Worm (Caenorhabditis elegans): Measurements from ENCODE around the gene Y73B6BL.12.

The Y73B6BL.12 gene

ce11 chrIV:6299523-6299922, 17.7 kb downstream of the Y73B6BL.12 start:
- TF ChIP-seq zfp-3 (GFP tag; conservative IDR thresholded peaks at IDR 0.05) (no peak), ces-1 (GFP tag; optimal IDR thresholded peaks at IDR 0.05) (no peak), unc-62 (GFP tag; optimal IDR thresholded peaks at IDR 0.05 in 1 of 2) (peak in 1 of 2 experiments; percentile 96), unc-62 (tag; optimal IDR thresholded peaks at IDR 0.05) (no peak), nhr-76 (tag; optimal IDR thresholded peaks at IDR 0.05) (no peak), snpc-1.2 (GFP tag; IDR thresholded peaks at IDR 0.05) (no peak), nhr-102 (tag; optimal IDR thresholded peaks at IDR 0.05) (no peak), zag-1 (tag; optimal IDR thresholded peaks at IDR 0.05) (no peak)

DNA sequence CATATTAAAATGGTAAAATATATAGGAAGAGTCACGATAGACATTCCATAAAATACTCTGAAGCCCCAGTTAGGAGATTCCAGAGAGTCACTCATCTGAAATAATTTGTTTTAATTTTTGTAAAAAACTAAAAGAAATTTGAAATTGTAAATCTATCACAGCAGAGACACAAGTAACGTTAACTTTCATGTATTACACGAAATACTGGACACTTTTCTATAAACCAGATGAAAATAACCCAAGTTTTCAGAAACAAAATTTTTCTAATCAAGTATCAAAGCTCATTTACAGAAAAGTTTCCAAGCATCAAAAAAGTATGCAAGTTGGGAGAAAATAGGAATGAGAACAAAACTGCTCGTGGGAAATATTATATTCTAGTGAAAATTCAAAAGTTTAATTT, 19.0 kb downstream of the Y73B6BL.12 start, which contains the start of gene srv-27:
TSS of gene srv-27 (minus strand) at position 101 of the 400 bp plus-strand sequence.
- TF ChIP-seq unc-62 (GFP tag; optimal IDR thresholded peaks at IDR 0.05 in 1 of 2): no peak
- TF ChIP-seq unc-62 (tag; optimal IDR thresholded peaks at IDR 0.05): no peak
- no peak for TF ChIP-seq pqm-1 (tag; optimal IDR thresholded peaks at IDR 0.05)
- no peak for TF ChIP-seq saeg-2 (GFP tag; IDR thresholded peaks at IDR 0.05)
- TF ChIP-seq ceh-62 (tag; optimal IDR thresholded peaks at IDR 0.05): no peak

DNA sequence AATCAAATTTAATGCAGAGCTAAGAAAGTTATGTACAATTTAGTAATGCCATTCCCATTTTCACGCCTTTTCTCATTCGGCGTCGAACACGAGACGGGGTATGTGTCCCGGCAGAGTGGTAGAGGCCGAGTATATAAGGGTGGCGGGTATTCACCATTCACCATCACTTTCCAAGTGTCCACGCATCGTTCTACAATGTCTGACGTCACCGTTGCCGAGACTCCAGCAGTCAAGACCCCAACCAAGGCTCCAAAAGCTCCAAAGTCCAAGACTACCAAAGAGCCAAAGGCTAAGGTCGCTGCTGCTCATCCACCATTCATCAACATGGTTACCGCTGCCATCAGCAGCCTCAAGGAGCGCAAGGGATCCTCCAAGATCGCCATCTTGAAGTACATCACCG, 23.2 kb downstream of the Y73B6BL.12 start, which contains the start of gene hil-2:
TSS of gene hil-2 (plus strand) at position 160 of the 400 bp plus-strand sequence.
- TF ChIP-seq unc-62 (GFP tag; optimal IDR thresholded peaks at IDR 0.05 in 1 of 2): peak in 1 of 2 experiments; percentile 66
- no peak for TF ChIP-seq unc-62 (tag; optimal IDR thresholded peaks at IDR 0.05)
- TF ChIP-seq snpc-1.2 (GFP tag; IDR thresholded peaks at IDR 0.05): 0 out of 2 replicates have a peak, but pooled peaks have one; percentile 27
- peak; percentile 4 for TF ChIP-seq dve-1 (tag; optimal IDR thresholded peaks at IDR 0.05; ENCODE audit: insufficient read depth)
- TF ChIP-seq tra-1 (GFP tag; IDR thresholded peaks at IDR 0.05): no peak

ce11 chrIV:6290741-6291140, 26.5 kb downstream of the Y73B6BL.12 start, which contains the start of gene srv-24:
Gene srv-24 (minus strand): TSS chrIV:6290841.
- TF ChIP-seq R02D3.7 (tag; optimal IDR thresholded peaks at IDR 0.05) (no peak), zip-11 (GFP tag; IDR thresholded peaks at IDR 0.05) (no peak), zag-1 (tag; optimal IDR thresholded peaks at IDR 0.05) (no peak), arid-1 (GFP tag; conservative IDR thresholded peaks at IDR 0.05) (no peak), ceh-82 (tag; optimal IDR thresholded peaks at IDR 0.05) (no peak), pha-4 (GFP tag; IDR thresholded peaks at IDR 0.05) (no peak), pha-4 (tag; optimal IDR thresholded peaks at IDR 0.05) (no peak), lsy-2 (tag; optimal IDR thresholded peaks at IDR 0.05) (no peak), nhr-41 (GFP tag; IDR thresholded peaks at IDR 0.05) (no peak), sdz-12 (GFP tag; optimal IDR thresholded peaks at IDR 0.05) (no peak), D1046.2 (GFP tag; IDR thresholded peaks at IDR 0.05) (no peak), egl-27 (tag; optimal IDR thresholded peaks at IDR 0.05) (no peak), duxl-1 (tag; optimal IDR thresholded peaks at IDR 0.05; ENCODE audit: poor library complexity) (no peak), nhr-11 (tag; optimal IDR thresholded peaks at IDR 0.05) (no peak)

DNA sequence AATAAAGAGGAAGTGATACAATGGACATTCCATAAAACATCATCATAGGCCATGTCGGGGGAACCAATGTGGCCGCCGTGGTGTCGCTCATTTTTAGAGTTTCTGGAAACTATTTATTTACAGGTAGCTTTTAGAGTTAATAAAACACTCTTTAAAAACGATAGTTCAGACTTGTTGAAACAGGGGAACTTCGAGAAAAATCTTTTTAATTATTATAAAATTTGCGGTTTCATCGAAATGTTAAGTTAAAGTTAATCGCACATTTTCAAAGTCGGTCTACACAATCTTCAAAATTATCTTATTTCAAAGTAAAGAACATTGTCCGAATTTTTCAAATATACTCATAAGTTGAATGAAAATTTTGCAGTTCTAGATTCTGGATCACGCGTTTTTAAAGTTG, 33.0 kb downstream of the Y73B6BL.12 start, which contains the start of gene ops-1:
TSS of gene ops-1 (minus strand) at position 101 of the 400 bp plus-strand sequence.
- TF ChIP-seq nhr-25 (tag; optimal IDR thresholded peaks at IDR 0.05; ENCODE audit: borderline replicate concordance, insufficient read depth) (no peak), aly-2 (tag; optimal IDR thresholded peaks at IDR 0.05) (no peak), D1046.2 (GFP tag; IDR thresholded peaks at IDR 0.05) (no peak), F49E8.2 (tag; optimal IDR thresholded peaks at IDR 0.05; ENCODE audit: borderline replicate concordance) (no peak), F10B5.3 (tag; optimal IDR thresholded peaks at IDR 0.05) (no peak)

DNA sequence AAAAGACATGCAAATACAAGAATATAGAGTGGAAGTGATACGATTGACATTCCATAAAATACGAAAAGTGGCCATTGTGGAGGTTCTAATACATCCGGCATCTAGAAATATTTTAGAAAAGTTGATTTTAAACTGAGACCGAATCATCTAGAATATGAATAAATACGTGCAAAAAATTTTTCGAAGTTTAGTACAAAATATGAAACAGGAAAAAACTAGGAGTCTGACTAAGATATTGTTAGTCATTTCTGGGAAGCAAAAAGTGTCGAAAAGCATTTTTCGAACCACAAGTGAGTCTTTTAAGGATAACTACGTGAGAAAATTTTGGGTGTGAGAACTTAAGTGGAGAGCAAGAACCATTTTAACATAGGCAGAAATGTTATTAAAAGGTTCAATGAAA, 35.1 kb downstream of the Y73B6BL.12 start, which contains the start of gene srv-32:
TSS of gene srv-32 (minus strand) at position 101 of the 400 bp plus-strand sequence.
- TF ChIP-seq aha-1 (tag) (no peak), lin-38 (GFP tag; IDR thresholded peaks at IDR 0.05) (no peak), egl-27 (tag; optimal IDR thresholded peaks at IDR 0.05) (no peak), mes-2 (tag; optimal IDR thresholded peaks at IDR 0.05; ENCODE audit: poor library complexity, severe bottlenecking) (no peak), F37D6.2 (tag; optimal IDR thresholded peaks at IDR 0.05) (no peak), gei-8 (GFP tag; optimal IDR thresholded peaks at IDR 0.05) (no peak), spr-1 (tag; optimal IDR thresholded peaks at IDR 0.05) (no peak), ZK546.5 (tag; optimal IDR thresholded peaks at IDR 0.05) (no peak), dve-1 (tag; optimal IDR thresholded peaks at IDR 0.05; ENCODE audit: insufficient read depth) (no peak), hlh-30 (tag; optimal IDR thresholded peaks at IDR 0.05; ENCODE audit: insufficient read depth) (no peak), nhr-6 (tag; optimal IDR thresholded peaks at IDR 0.05) (no peak)
